Worm (Caenorhabditis elegans) whole organism, late embryonic: ENCODE data around the gene R05H5.3.

Source experiments
- F13H6.1 ChIP-seq: sonication (generic microtip); optimal IDR thresholded peaks from 2 replicates; lab custom pipeline; 2016; ENCODE audit warnings: missing genetic modification characterization, missing compliant biosample characterization
- ceh-31 ChIP-seq: sonication (generic microtip); optimal IDR thresholded peaks from 2 replicates; lab custom pipeline; 2016; ENCODE audit warnings: missing genetic modification characterization, missing compliant biosample characterization
- hlh-6 ChIP-seq: sonication (generic microtip); optimal IDR thresholded peaks from 2 replicates; lab custom pipeline; 2016; ENCODE audit warnings: missing genotype, missing genetic modification characterization, missing compliant biosample characterization
- sox-4 ChIP-seq: sonication (generic microtip); optimal IDR thresholded peaks from 2 replicates; lab custom pipeline; 2017; ENCODE audit warnings: mild to moderate bottlenecking, missing genetic modification characterization, inconsistent platforms, missing compliant biosample characterization
- tbx-2 ChIP-seq: sonication (generic microtip); optimal IDR thresholded peaks from 2 replicates; lab custom pipeline; 2016; ENCODE audit warnings: missing genetic modification characterization, missing compliant biosample characterization

DNA sequence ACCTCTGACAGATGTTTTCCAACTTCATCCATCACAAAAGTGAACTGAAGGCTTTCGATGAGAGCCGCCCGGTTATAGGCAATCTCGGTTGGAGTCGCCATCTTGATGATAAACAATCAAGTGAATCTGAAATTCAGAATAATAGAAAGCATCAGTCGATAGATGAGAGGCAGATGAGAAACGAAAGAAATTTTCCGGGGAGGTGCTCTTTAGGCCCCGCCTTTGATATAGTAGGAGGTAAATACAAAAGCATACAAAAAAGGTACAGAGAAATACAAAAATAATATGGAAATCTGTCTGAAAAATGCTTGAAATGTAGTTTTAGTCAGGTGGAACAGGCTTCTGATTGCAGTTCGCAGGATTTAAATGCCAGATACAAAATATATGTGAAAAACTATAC is 14.8 kb upstream of the R05H5.3 start, which contains the start of gene srd-1:
- TF ChIP-seq hlh-6 (tag; lab: Kevin White, UChicago) (no peak), ceh-31 (tag; lab: Kevin White, UChicago) (no peak), F13H6.1 (tag; lab: Kevin White, UChicago) (no peak), tbx-2 (no peak), sox-4 (tag; lab: Kevin White, UChicago) (no peak)
